Worm (Caenorhabditis elegans) whole organism, early embryonic: Measurements from ENCODE around the gene clec-21.
"Not testable (repeated sequence)": the region's sequence is repeated elsewhere in the genome, so short reads cannot be mapped to it uniquely, and the experiment has no call there.

Experiments used
- B0310.2 ChIP-seq: sonication (generic microtip); optimal IDR thresholded peaks from 2 replicates; lab custom pipeline; 2016; ENCODE audit warnings: mild to moderate bottlenecking, missing genetic modification characterization, missing compliant biosample characterization
- F13C5.2 ChIP-seq: sonication (generic microtip); optimal IDR thresholded peaks from 2 replicates; lab custom pipeline; 2017; ENCODE audit warnings: mild to moderate bottlenecking, missing genetic modification characterization, inconsistent platforms, missing compliant biosample characterization
- aly-1 ChIP-seq: sonication (generic microtip); optimal IDR thresholded peaks from 2 replicates; lab custom pipeline; 2016; ENCODE audit warnings: missing genetic modification characterization, missing compliant biosample characterization
- ama-1 ChIP-seq: fragments of 150-350 bp; optimal IDR thresholded peaks from 2 replicates; lab custom pipeline; 2014
- ceh-13 ChIP-seq: fragments of 200-800 bp; sonication (Bioruptor generic); optimal IDR thresholded peaks from 2 replicates; lab custom pipeline; 2018; ENCODE audit warnings: mild to moderate bottlenecking, missing genetic modification characterization, missing compliant biosample characterization
- ceh-36 ChIP-seq: sonication (generic microtip); optimal IDR thresholded peaks from 2 replicates; lab custom pipeline; 2016; ENCODE audit warnings: missing genetic modification characterization, inconsistent platforms, missing compliant biosample characterization
- ets-7 ChIP-seq: sonication (generic microtip); optimal IDR thresholded peaks from 2 replicates; lab custom pipeline; 2016; ENCODE audit warnings: missing genotype, missing genetic modification characterization, missing compliant biosample characterization
- flt-1 ChIP-seq: fragments of 200-800 bp; sonication (Bioruptor generic); IDR thresholded peaks from 2 replicates; pipeline ENCODE4 v1.3.6; 2022; ENCODE audit warnings: missing genetic modification characterization, missing compliant biosample characterization
- hmbx-1 ChIP-seq: sonication (generic microtip); optimal IDR thresholded peaks from 2 replicates; lab custom pipeline; 2016; ENCODE audit warnings: mild to moderate bottlenecking, missing genetic modification characterization, missing compliant biosample characterization
- hmg-4 ChIP-seq: fragments of 200-800 bp; sonication (Bioruptor generic); optimal IDR thresholded peaks from 2 replicates; lab custom pipeline; 2018; ENCODE audit warnings: mild to moderate bottlenecking, missing genetic modification characterization, missing compliant biosample characterization
- hnd-1 ChIP-seq: sonication (generic microtip); optimal IDR thresholded peaks from 2 replicates; lab custom pipeline; 2016; ENCODE audit warnings: missing genetic modification characterization, missing compliant biosample characterization
- pes-1 ChIP-seq: fragments of 200-800 bp; sonication (Bioruptor generic); IDR thresholded peaks from 2 replicates; pipeline ENCODE4 v1.3.6; 2022; ENCODE audit warnings: missing genetic modification reagents, missing genetic modification characterization, missing compliant biosample characterization
- scrt-1 ChIP-seq: fragments of 200-800 bp; sonication (Bioruptor generic); IDR thresholded peaks from 2 replicates; pipeline ENCODE4 v1.3.6; 2022; ENCODE audit warnings: missing genetic modification characterization, missing compliant biosample characterization
- sea-1 ChIP-seq: fragments of 200-800 bp; sonication (Bioruptor generic); conservative IDR thresholded peaks from 2 replicates; pipeline ENCODE4 v1.3.6; 2022; ENCODE audit warnings: missing genetic modification characterization, missing compliant biosample characterization
- tbx-11 ChIP-seq: fragments of 200-800 bp; sonication (Bioruptor generic); IDR thresholded peaks from 2 replicates; pipeline ENCODE4 v1.3.6; 2022; ENCODE audit warnings: missing genetic modification characterization, missing compliant biosample characterization
- tbx-37 ChIP-seq: fragments of 200-800 bp; sonication (Bioruptor generic); conservative IDR thresholded peaks from 2 replicates; pipeline ENCODE4 v1.3.6; 2022; ENCODE audit warnings: missing genetic modification reagents, missing genetic modification characterization, missing compliant biosample characterization
- tra-4 ChIP-seq: sonication (generic microtip); optimal IDR thresholded peaks from 2 replicates; lab custom pipeline; 2017; ENCODE audit warnings: missing genetic modification characterization, missing compliant biosample characterization

Gene clec-21

ce11 chrII:1540628-1541027 is 43.4 kb downstream of the clec-21 start, which contains the start of gene poml-4:
TSS of gene poml-4 (plus strand) at chrII:1540928.
- TF ChIP-seq tbx-11 (GFP tag; lab: Robert Waterston, UW); ets-7 (tag; lab: Kevin White, UChicago); scrt-1: not testable (repeated sequence)

ce11 chrII:1538589-1538988 is 45.5 kb downstream of the clec-21 start, which contains the start of gene fbxb-44:
TSS of gene fbxb-44 (plus strand) at chrII:1538889.
- no peak for TF ChIP-seq ceh-36 (tag; lab: Kevin White, UChicago)
- TF ChIP-seq ama-1, result no peak
- no peak for TF ChIP-seq ets-7 (tag; lab: Kevin White, UChicago)
- TF ChIP-seq aly-1 (tag; lab: Kevin White, UChicago), result no peak
- no peak for TF ChIP-seq tbx-37 (GFP tag; lab: Robert Waterston, UW)
- no peak for TF ChIP-seq hmbx-1 (tag; lab: Kevin White, UChicago)
- TF ChIP-seq B0310.2 (tag; lab: Kevin White, UChicago), result no peak
- TF ChIP-seq hnd-1, result no peak
- no peak for TF ChIP-seq hmg-4 (GFP tag; lab: Kevin White, UChicago)
- no peak for TF ChIP-seq F13C5.2 (tag; lab: Kevin White, UChicago)
- TF ChIP-seq tbx-11 (GFP tag; lab: Robert Waterston, UW), result no peak
- no peak for TF ChIP-seq flt-1 (GFP tag; lab: Robert Waterston, UW)
- no peak for TF ChIP-seq tra-4 (tag; lab: Kevin White, UChicago)
- TF ChIP-seq scrt-1, result no peak
- no peak for TF ChIP-seq ceh-13 (GFP tag; lab: Kevin White, UChicago)
- no peak for TF ChIP-seq pes-1
- TF ChIP-seq sea-1 (GFP tag; lab: Robert Waterston, UW), result no peak

ce11 chrII:1537321-1537720 is 46.7 kb downstream of the clec-21 start, which contains the start of gene fbxb-42:
TSS of gene fbxb-42 (plus strand) at chrII:1537621.
- no peak for TF ChIP-seq hnd-1
- no peak for TF ChIP-seq F13C5.2 (tag; lab: Kevin White, UChicago)
- TF ChIP-seq ets-7 (tag; lab: Kevin White, UChicago), result no peak

- TF ChIP-seq B0310.2 (tag; lab: Kevin White, UChicago) (no peak), aly-1 (tag; lab: Kevin White, UChicago) (no peak), ceh-13 (GFP tag; lab: Kevin White, UChicago) (no peak), tbx-37 (GFP tag; lab: Robert Waterston, UW) (no peak), tra-4 (tag; lab: Kevin White, UChicago) (no peak), hmg-4 (GFP tag; lab: Kevin White, UChicago) (no peak), sea-1 (GFP tag; lab: Robert Waterston, UW) (no peak), hnd-1 (no peak), F13C5.2 (tag; lab: Kevin White, UChicago) (no peak)
These were observed 48.1 kb downstream of the clec-21 start, which contains the start of gene fbxb-43 for ce11 chrII:1535931-1536330. TSS of gene fbxb-43 (plus strand) at chrII:1536231.
